Worm (Caenorhabditis elegans) whole organism, midembryonic: Measurements from ENCODE around the gene fbxa-51.

Experiments used
- cog-1 ChIP-seq: sonication (generic microtip); optimal IDR thresholded peaks from 2 replicates; lab custom pipeline; 2016; ENCODE audit warnings: missing genetic modification characterization, missing compliant biosample characterization
- flt-1 ChIP-seq: fragments of 200-800 bp; sonication (Bioruptor generic); IDR thresholded peaks from 2 replicates; pipeline ENCODE4 v1.3.6; 2022; ENCODE audit warnings: missing genetic modification characterization, missing compliant biosample characterization

ce11 chrIII:1008091-1008490, 46.0 kb downstream of the fbxa-51 start, which contains the start of gene clc-27:
- no peak for TF ChIP-seq flt-1
- TF ChIP-seq cog-1 (tag; lab: Kevin White, UChicago), result no peak
